Worm (Caenorhabditis elegans): ENCODE results near the gene sgn-1.

DNA sequence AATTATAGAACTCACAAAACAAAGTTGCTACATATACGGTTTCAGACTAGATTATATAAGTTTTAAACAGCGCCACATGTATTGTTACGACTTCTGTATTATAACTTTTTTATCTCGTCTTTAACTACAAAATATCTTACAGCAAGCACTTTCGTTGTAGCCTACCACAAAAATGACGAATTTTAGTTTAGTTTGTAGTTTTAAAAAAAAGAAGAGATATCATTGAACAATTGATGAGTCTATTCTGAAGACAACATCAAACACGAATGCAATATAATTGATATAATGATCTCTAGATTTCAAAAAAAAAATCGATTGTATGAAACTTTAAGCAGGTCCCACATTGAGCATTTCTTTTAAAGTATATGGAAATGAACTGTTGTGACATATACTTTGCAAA is 30.8 kb upstream of the sgn-1 start:
- TF ChIP-seq nhr-12 (tag; optimal IDR thresholded peaks at IDR 0.05) (no peak), lir-3 (tag; optimal IDR thresholded peaks at IDR 0.05; ENCODE audit: poor library complexity) (no peak)

All from whole organism, L1 larva.